Fruit fly (Drosophila melanogaster) whole organism, embryonic: Measurements from ENCODE around the gene Rab39.

Experiments
- Adf1 ChIP-seq: fragments of 200-800 bp; sonication (Bioruptor generic); IDR thresholded peaks from 2 replicates; pipeline ENCODE4 v1.3.6; 2022; ENCODE audit warnings: missing biosample characterization, missing genetic modification characterization
- CG11456 ChIP-seq: fragments of 200-800 bp; sonication (Bioruptor generic); IDR thresholded peaks from 3 replicates; pipeline ENCODE4 v1.3.6; 2022; ENCODE audit warnings: missing biosample characterization, missing genetic modification characterization
- CG11695 ChIP-seq: fragments of 200-800 bp; sonication (Bioruptor generic); IDR thresholded peaks from 3 replicates; pipeline ENCODE4 v1.3.6; 2022; ENCODE audit warnings: missing biosample characterization, missing genetic modification characterization
- CG13296 ChIP-seq: fragments of 200-800 bp; sonication (Bioruptor generic); optimal IDR thresholded peaks from 3 replicates; lab custom pipeline; 2018; ENCODE audit warnings: missing biosample characterization, mild to moderate bottlenecking, missing genetic modification characterization
- CG14014 ChIP-seq: fragments of 200-800 bp; sonication (Bioruptor generic); IDR thresholded peaks from 2 replicates; pipeline ENCODE4 v1.3.6; 2022; ENCODE audit warnings: missing biosample characterization, missing genetic modification characterization
- CG30403 ChIP-seq: fragments of 200-800 bp; sonication (Bioruptor generic); optimal IDR thresholded peaks from 3 replicates; lab custom pipeline; 2016; ENCODE audit warnings: missing biosample characterization, missing genetic modification characterization
- CG34376 ChIP-seq: fragments of 200-800 bp; sonication (Bioruptor generic); optimal IDR thresholded peaks from 2 replicates; lab custom pipeline; 2018; ENCODE audit warnings: missing biosample characterization, mild to moderate bottlenecking, missing genetic modification characterization
- CG3726 ChIP-seq: fragments of 200-800 bp; sonication (Bioruptor generic); IDR thresholded peaks from 3 replicates; pipeline ENCODE4, ENCODE4 v1.3.6; 2022; ENCODE audit warnings: missing biosample characterization, missing genetic modification characterization
- CG3995 ChIP-seq: fragments of 200-800 bp; sonication (Bioruptor generic); optimal IDR thresholded peaks from 3 replicates; lab custom pipeline; 2016; ENCODE audit warnings: missing biosample characterization, missing genetic modification characterization
- CG6175 ChIP-seq: fragments of 200-800 bp; sonication (Bioruptor generic); IDR thresholded peaks from 3 replicates; pipeline ENCODE4 v1.3.6; 2022; ENCODE audit warnings: missing biosample characterization, missing genetic modification characterization
- CG7357 ChIP-seq: fragments of 200-800 bp; sonication (Bioruptor generic); IDR thresholded peaks from 3 replicates; pipeline ENCODE4 v1.3.6; 2022; ENCODE audit warnings: missing biosample characterization, missing genetic modification characterization
- CG7839 ChIP-seq: fragments of 200-800 bp; sonication (Bioruptor generic); optimal IDR thresholded peaks from 3 replicates; lab custom pipeline; 2018; ENCODE audit warnings: missing biosample characterization, mild to moderate bottlenecking, missing genetic modification characterization, moderate library complexity
- CG8388 ChIP-seq: fragments of 200-800 bp; sonication (Bioruptor generic); optimal IDR thresholded peaks from 2 replicates; lab custom pipeline; 2019; ENCODE audit warnings: missing biosample characterization, mild to moderate bottlenecking, missing genetic modification characterization, moderate library complexity
- CG8478 ChIP-seq: fragments of >200 bp; optimal IDR thresholded peaks from 2 replicates; lab custom pipeline; 2018
- CG9797 ChIP-seq: fragments of 200-800 bp; sonication (Bioruptor generic); optimal IDR thresholded peaks from 3 replicates; lab custom pipeline; 2018; ENCODE audit warnings: missing biosample characterization, mild to moderate bottlenecking, missing genetic modification characterization
- Doc3 ChIP-seq: fragments of 200-800 bp; sonication (Bioruptor generic); IDR thresholded peaks from 3 replicates; pipeline ENCODE4 v1.3.6; 2022; ENCODE audit warnings: missing biosample characterization, missing genetic modification characterization; ENCODE audit not compliant: partially characterized antibody
- Dref ChIP-seq: fragments of 200-800 bp; sonication (Bioruptor generic); IDR thresholded peaks from 2 replicates; pipeline ENCODE4 v1.3.6; 2022; ENCODE audit warnings: missing biosample characterization, missing genetic modification characterization
- Ets65A ChIP-seq: fragments of 200-800 bp; sonication (Bioruptor generic); peaks from one replicate; lab custom pipeline; 2016; ENCODE audit warnings: missing biosample characterization, missing genetic modification characterization
- Ets97D ChIP-seq: fragments of 200-800 bp; sonication (Bioruptor generic); optimal IDR thresholded peaks from 3 replicates; lab custom pipeline; 2016; ENCODE audit warnings: missing biosample characterization, missing genetic modification characterization
- Fer1 ChIP-seq: fragments of 200-800 bp; sonication (Bioruptor generic); optimal IDR thresholded peaks from 2 replicates; lab custom pipeline; 2017; ENCODE audit warnings: missing biosample characterization, mild to moderate bottlenecking, missing genetic modification characterization
- Fer2 ChIP-seq: fragments of 200-800 bp; sonication (Bioruptor generic); optimal IDR thresholded peaks from 2 replicates; lab custom pipeline; 2018; ENCODE audit warnings: missing biosample characterization, mild to moderate bottlenecking, missing genetic modification characterization, moderate library complexity
- Jarid2 ChIP-seq: fragments of 200-800 bp; sonication (Bioruptor generic); optimal IDR thresholded peaks from 3 replicates; lab custom pipeline; 2017; ENCODE audit warnings: mild to moderate bottlenecking, missing biosample characterization, missing genetic modification reagents, missing genetic modification characterization
- MESR4 ChIP-seq: fragments of 200-800 bp; sonication (Bioruptor generic); optimal IDR thresholded peaks from 2 replicates; lab custom pipeline; 2018; ENCODE audit warnings: missing biosample characterization, mild to moderate bottlenecking, missing genetic modification characterization, moderate library complexity
- Mrtf ChIP-seq: fragments of 200-800 bp; sonication (Bioruptor generic); IDR thresholded peaks from 3 replicates; pipeline ENCODE4 v1.3.6; 2022; ENCODE audit warnings: missing biosample characterization, missing genetic modification characterization
- NC2β ChIP-seq: fragments of 200-800 bp; sonication (Bioruptor generic); optimal IDR thresholded peaks from 2 replicates; lab custom pipeline; 2016; ENCODE audit warnings: missing biosample characterization, missing genetic modification characterization
- NFAT ChIP-seq: fragments of 200-800 bp; sonication (Bioruptor generic); IDR thresholded peaks from 2 replicates; pipeline ENCODE4 v1.3.6; 2022; ENCODE audit warnings: missing biosample characterization, missing genetic modification characterization
- Opbp ChIP-seq: fragments of 200-800 bp; sonication (Bioruptor generic); IDR thresholded peaks from 3 replicates; pipeline ENCODE4 v1.3.6; 2022; ENCODE audit warnings: missing biosample characterization, missing genetic modification characterization; ENCODE audit not compliant: partially characterized antibody
- Sin3A ChIP-seq: fragments of >200 bp; optimal IDR thresholded peaks from 2 replicates; lab custom pipeline; 2018
- ab ChIP-seq: fragments of 200-800 bp; sonication (Bioruptor generic); optimal IDR thresholded peaks from 2 replicates; lab custom pipeline; 2016; ENCODE audit warnings: missing biosample characterization, missing genetic modification characterization
- ap ChIP-seq: fragments of 200-800 bp; sonication (Bioruptor generic); IDR thresholded peaks from 2 replicates; pipeline ENCODE4 v1.3.6; 2022; ENCODE audit warnings: missing biosample characterization, missing genetic modification characterization
- bcd ChIP-seq: fragments of 200-800 bp; sonication (Bioruptor generic); optimal IDR thresholded peaks from 2 replicates; lab custom pipeline; 2017; ENCODE audit warnings: missing biosample characterization, mild to moderate bottlenecking, missing genetic modification characterization
- eve ChIP-seq, 2 experiments: fragments of >200 bp; optimal IDR thresholded peaks; 2 replicates each; lab custom pipeline; 2017; ENCODE audit warnings: missing biosample characterization in 2 of 2, missing genetic modification characterization in 2 of 2
- eyg ChIP-seq: fragments of 200-800 bp; sonication (Bioruptor generic); optimal IDR thresholded peaks from 3 replicates; lab custom pipeline; 2016; ENCODE audit warnings: missing biosample characterization, missing genetic modification characterization
- fru ChIP-seq: fragments of >200 bp; optimal IDR thresholded peaks from 2 replicates; lab custom pipeline; 2017
- ftz-f1 ChIP-seq: fragments of 200-800 bp; sonication (Bioruptor generic); optimal IDR thresholded peaks from 2 replicates; lab custom pipeline; 2016; ENCODE audit warnings: missing biosample characterization, missing genetic modification characterization
- fu2 ChIP-seq: fragments of 200-800 bp; sonication (Bioruptor generic); optimal IDR thresholded peaks from 2 replicates; lab custom pipeline; 2016; ENCODE audit warnings: missing biosample characterization, missing genetic modification characterization
- gce ChIP-seq: fragments of 200-800 bp; sonication (Bioruptor generic); IDR thresholded peaks from 3 replicates; pipeline ENCODE4 v1.3.6; 2022; ENCODE audit warnings: missing biosample characterization, missing genetic modification characterization
- h ChIP-seq: fragments of >200 bp; optimal IDR thresholded peaks from 2 replicates; lab custom pipeline; 2017
- jigr1 ChIP-seq: fragments of 200-800 bp; sonication (Bioruptor generic); IDR thresholded peaks from 3 replicates; pipeline ENCODE4 v1.3.6; 2022; ENCODE audit warnings: missing biosample characterization, missing genetic modification characterization
- lbe ChIP-seq: fragments of 200-800 bp; sonication (Bioruptor generic); optimal IDR thresholded peaks from 2 replicates; lab custom pipeline; 2016; ENCODE audit warnings: missing biosample characterization, mild to moderate bottlenecking, missing genetic modification characterization
- lmd ChIP-seq: fragments of 200-800 bp; sonication (Bioruptor generic); IDR thresholded peaks from 2 replicates; pipeline ENCODE4 v1.3.6; 2022; ENCODE audit warnings: missing biosample characterization, missing genetic modification characterization
- pnt ChIP-seq: fragments of 200-800 bp; sonication (Bioruptor generic); optimal IDR thresholded peaks from 3 replicates; lab custom pipeline; 2016; ENCODE audit warnings: missing biosample characterization, missing genetic modification characterization
- prd ChIP-seq, 3 experiments: fragments of >200 bp in 2 of 3; fragments of 200-800 bp in 1 of 3; sonication (Bioruptor generic) in 1 of 3; optimal IDR thresholded peaks in 2 of 3; IDR thresholded peaks in 1 of 3; 2 replicates in 2 of 3; 3 replicates in 1 of 3; pipeline versions ENCODE4 v1.3.6 to Lab custom; 2017 to 2022; ENCODE audit warnings: missing biosample characterization in 1 of 3, missing genetic modification characterization in 1 of 3
- salm ChIP-seq: fragments of 200-800 bp; sonication (Bioruptor generic); optimal IDR thresholded peaks from 2 replicates; lab custom pipeline; 2018; ENCODE audit warnings: missing biosample characterization, mild to moderate bottlenecking, missing genetic modification characterization
- sima ChIP-seq: fragments of 200-800 bp; sonication (Bioruptor generic); optimal IDR thresholded peaks from 2 replicates; lab custom pipeline; 2016; ENCODE audit warnings: missing biosample characterization, missing genetic modification characterization
- sqz ChIP-seq: fragments of 200-800 bp; sonication (Bioruptor generic); optimal IDR thresholded peaks from 3 replicates; lab custom pipeline; 2018; ENCODE audit warnings: missing biosample characterization, mild to moderate bottlenecking, missing genetic modification characterization
- tna ChIP-seq: fragments of 200-800 bp; sonication (Bioruptor generic); IDR thresholded peaks from 2 replicates; pipeline ENCODE4 v1.3.6; 2022; ENCODE audit warnings: missing biosample characterization, missing genetic modification characterization; ENCODE audit not compliant: partially characterized antibody
- usp ChIP-seq: fragments of >200 bp; optimal IDR thresholded peaks from 2 replicates; lab custom pipeline; 2017; ENCODE audit warnings: missing biosample characterization, missing genetic modification characterization
- wor ChIP-seq: fragments of 200-800 bp; sonication (Bioruptor generic); IDR thresholded peaks from 2 replicates; pipeline ENCODE4 v1.3.6; 2022; ENCODE audit warnings: missing biosample characterization, missing genetic modification characterization
- zfh1 ChIP-seq: fragments of 200-800 bp; sonication (Bioruptor generic); IDR thresholded peaks from 3 replicates; pipeline ENCODE4 v1.3.6; 2022; ENCODE audit warnings: missing biosample characterization, missing genetic modification characterization

Rab39 gene

DNA sequence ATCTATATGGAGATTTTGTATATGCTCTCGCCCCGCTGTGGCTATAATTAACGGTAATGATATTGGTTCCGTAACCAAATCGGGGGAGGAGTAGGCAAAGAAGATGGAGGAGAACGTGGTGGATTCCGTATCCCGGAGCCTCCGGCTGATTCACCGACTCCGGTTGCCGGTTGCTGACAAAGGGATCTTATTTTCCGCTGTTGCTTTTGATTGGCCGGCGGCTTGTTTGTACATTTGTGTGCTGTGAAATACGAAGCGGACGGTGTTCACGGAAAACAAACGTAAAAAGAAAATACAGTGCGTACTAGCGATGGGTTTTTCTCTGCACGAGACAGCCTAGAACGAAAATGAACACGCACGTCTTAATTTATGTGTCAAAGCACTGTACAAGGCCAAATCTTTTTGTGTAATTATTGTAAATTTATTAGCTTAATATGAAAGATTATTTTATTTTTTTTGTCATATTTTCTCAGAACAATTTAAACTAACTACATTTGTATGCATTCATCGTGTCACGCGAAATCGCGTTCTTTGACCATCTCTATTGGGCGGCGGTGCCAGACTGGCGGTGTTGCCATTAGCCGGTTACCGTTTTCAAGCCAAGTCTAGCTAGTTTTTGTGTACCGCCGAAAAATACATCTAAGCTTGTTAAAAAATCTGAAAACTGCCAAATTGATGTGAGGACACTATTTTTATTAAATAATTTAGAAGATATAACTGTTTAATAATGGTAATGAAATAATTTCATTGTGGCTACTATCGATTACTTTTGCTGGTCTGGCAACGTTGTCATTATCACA, at the start of gene Rab39, which contains the start of gene Pdp (continued):
- no peak for TF ChIP-seq eyg
- peak; percentile 89 for TF ChIP-seq CG11456 (GFP tag; lab: Robert Waterston, UW)
- peak; percentile 47 for TF ChIP-seq Adf1 (GFP tag; lab: Robert Waterston, UW)
- TF ChIP-seq CG6175: 0 out of 3 replicates have a peak, but pooled peaks have one; percentile 57
- no peak; the same call in none of the 2 replicates for TF ChIP-seq Dref (GFP tag; lab: Robert Waterston, UW)
- TF ChIP-seq NC2β (GFP tag; lab: Kevin White, UChicago): peak; percentile 59
- TF ChIP-seq Jarid2 (GFP tag; lab: Kevin White, UChicago): no peak
- peak; percentile 85 for TF ChIP-seq CG30403 (GFP tag; lab: Kevin White, UChicago)
- TF ChIP-seq CG34376 (GFP tag; lab: Kevin White, UChicago): peak; percentile 70
- no peak for TF ChIP-seq usp (GFP tag; lab: Kevin White, UChicago)
- TF ChIP-seq NFAT (GFP tag; lab: Robert Waterston, UW): peak; percentile 78; the same call in 1 of the 2 replicates
- peak; percentile 59; the same call in 1 of the 3 replicates for TF ChIP-seq CG11695 (GFP tag; lab: Robert Waterston, UW)
- peak; percentile 50; the same call in 1 of the 2 replicates for TF ChIP-seq ap (GFP tag; lab: Robert Waterston, UW)
- TF ChIP-seq Fer1 (GFP tag; lab: Kevin White, UChicago): peak; percentile 74
- peak; percentile 73 for TF ChIP-seq tna
- TF ChIP-seq prd (optimal IDR thresholded peaks at IDR 0.05; lab: Kevin White, UChicago): no peak
- TF ChIP-seq prd (GFP tag; IDR thresholded peaks at IDR 0.05; lab: Robert Waterston, UW): peak; percentile 88
- peak; percentile 45 for TF ChIP-seq fu2 (GFP tag; lab: Kevin White, UChicago)
- TF ChIP-seq CG3726: peak; percentile 68; the same call in 1 of the 3 replicates
- TF ChIP-seq Mrtf: 0 out of 3 replicates have a peak, but pooled peaks have one; percentile 60
- TF ChIP-seq Doc3 (GFP tag; lab: Robert Waterston, UW): peak; percentile 97
- peak; percentile 87 for TF ChIP-seq CG14014
- no peak for TF ChIP-seq eve (GFP tag; optimal IDR thresholded peaks at IDR 0.05; lab: Kevin White, UChicago)
- peak; percentile 64 for TF ChIP-seq bcd (GFP tag; lab: Kevin White, UChicago)
- peak; percentile 64 for TF ChIP-seq Ets97D (GFP tag; lab: Kevin White, UChicago)
- TF ChIP-seq jigr1: 0 out of 3 replicates have a peak, but pooled peaks have one; percentile 28
- TF ChIP-seq wor (GFP tag; lab: Robert Waterston, UW): peak; percentile 22; the same call in 1 of the 2 replicates
- no peak for TF ChIP-seq h (lab: Kevin White, UChicago)
- TF ChIP-seq CG9797 (GFP tag; lab: Kevin White, UChicago): peak; percentile 48
- TF ChIP-seq CG3995: peak; percentile 55
- peak; percentile 31 for TF ChIP-seq ab
- no peak for TF ChIP-seq sima (GFP tag; lab: Kevin White, UChicago)
- TF ChIP-seq pnt (GFP tag; lab: Kevin White, UChicago): peak; percentile 49
- peak; percentile 70 for TF ChIP-seq sqz (GFP tag; lab: Kevin White, UChicago)
- peak; percentile 84 for TF ChIP-seq CG8388
- TF ChIP-seq Ets65A (GFP tag; lab: Kevin White, UChicago): peak; percentile 98
- TF ChIP-seq CG7839 (tag; lab: Kevin White, UChicago): peak; percentile 74
- peak; percentile 74 for TF ChIP-seq Fer2 (tag; lab: Kevin White, UChicago)
- peak; percentile 75 for TF ChIP-seq lmd (GFP tag; lab: Robert Waterston, UW)
- TF ChIP-seq CG7357 (GFP tag; lab: Robert Waterston, UW): peak; percentile 67; the same call in 2 of the 3 replicates
- peak; percentile 82 for TF ChIP-seq Sin3A
- TF ChIP-seq zfh1 (GFP tag; lab: Robert Waterston, UW): peak; percentile 83
- TF ChIP-seq Opbp (GFP tag; lab: Robert Waterston, UW): peak; percentile 86
- peak; percentile 73 for TF ChIP-seq MESR4
- TF ChIP-seq gce (GFP tag; lab: Robert Waterston, UW): 0 out of 3 replicates have a peak, but pooled peaks have one; percentile 55
- TF ChIP-seq lbe: peak; percentile 8
- TF ChIP-seq ftz-f1 (GFP tag; lab: Kevin White, UChicago): no peak
- TF ChIP-seq salm (tag; lab: Kevin White, UChicago): peak; percentile 17
- peak; percentile 53 for TF ChIP-seq CG13296 (GFP tag; lab: Kevin White, UChicago)
- no peak for TF ChIP-seq fru (lab: Kevin White, UChicago)
- TF ChIP-seq CG8478 (lab: Kevin White, UChicago): no peak
